4 worm cellular contexts compared by ENCODE assay signal in the genomic region with DNA sequence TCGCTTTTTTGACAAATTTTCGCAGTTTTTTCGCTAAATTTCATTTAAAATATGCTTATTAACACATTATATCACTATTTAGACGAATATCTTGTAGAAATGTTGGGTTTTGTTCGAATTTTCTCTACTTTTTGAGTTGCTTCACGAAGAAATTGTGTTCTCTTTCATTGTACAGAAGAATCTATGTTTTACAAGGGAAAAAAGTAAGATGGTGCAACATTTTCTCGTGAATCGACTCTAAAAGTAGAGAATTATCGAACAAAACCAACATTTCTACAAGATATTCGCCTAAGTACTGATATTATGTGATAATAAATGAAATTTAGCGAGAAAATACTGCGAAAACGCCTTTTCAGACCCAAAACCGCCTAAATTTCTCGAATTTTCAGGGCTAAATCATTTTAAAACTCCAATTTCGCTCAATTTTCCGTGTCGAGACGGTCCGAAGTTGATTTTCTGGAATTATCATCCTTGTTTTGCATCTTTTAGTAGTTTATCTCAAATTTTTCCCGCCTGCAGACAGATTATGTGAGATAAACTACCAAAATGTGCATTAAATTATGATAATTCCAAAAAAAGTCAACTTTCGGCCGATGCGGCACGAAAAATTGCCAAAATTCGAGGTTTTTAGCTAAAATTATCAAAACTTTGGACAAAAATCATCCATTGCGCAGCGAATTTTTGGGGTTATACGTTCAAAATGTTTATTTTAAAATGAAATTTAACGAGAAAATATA.
TF ChIP-seq lines count a peak whose summit lies in the region.

No protein-coding gene starts in this region.

TF ChIP-seq in whole organism, L2 larva, 48 proteins besides CTCF, POLR2A, EP300 and RAD21:
- TF ChIP-seq blmp-1 (tag; optimal IDR thresholded peaks at IDR 0.05; lab: Kevin White, UChicago; ENCODE audit: insufficient read depth) (peak; percentile 20), elt-3 (tag; optimal IDR thresholded peaks at IDR 0.05; lab: Kevin White, UChicago) (no peak), nhr-25 (tag; optimal IDR thresholded peaks at IDR 0.05; lab: Kevin White, UChicago) (peak; percentile 89)
TF ChIP-seq in whole organism, L2 larva: peak in this region for 2.

TF ChIP-seq in whole organism, L3 larva, 47 proteins besides CTCF, POLR2A, EP300 and RAD21:
- peak; percentile 79 for TF ChIP-seq elt-1 (tag; optimal IDR thresholded peaks at IDR 0.05; lab: Kevin White, UChicago)
- TF ChIP-seq nhr-23 (tag; optimal IDR thresholded peaks at IDR 0.05; lab: Kevin White, UChicago) = no peak

TF ChIP-seq in whole organism, L4 larva, 104 proteins besides CTCF, POLR2A, EP300 and RAD21:
- TF ChIP-seq spr-1 (tag; optimal IDR thresholded peaks at IDR 0.05; lab: Kevin White, UChicago) (no peak), nhr-11 (tag; optimal IDR thresholded peaks at IDR 0.05; lab: Kevin White, UChicago) (no peak), snpc-1.2 (GFP tag; IDR thresholded peaks at IDR 0.05; lab: Robert Waterston, UW) (no peak), mep-1 (tag; optimal IDR thresholded peaks at IDR 0.05; lab: Kevin White, UChicago) (peak; percentile 32), unc-62 (GFP tag; optimal IDR thresholded peaks at IDR 0.05 in 1 of 2; lab: Kevin White, UChicago) (no peak), unc-62 (tag; optimal IDR thresholded peaks at IDR 0.05; lab: Kevin White, UChicago) (no peak), daf-8 (GFP tag; IDR thresholded peaks at IDR 0.05; lab: Robert Waterston, UW) (no peak), hmg-1.1 (GFP tag; IDR thresholded peaks at IDR 0.05; lab: Robert Waterston, UW) (no peak), aha-1 (tag; lab: Kevin White, UChicago) (peak; percentile 72), sdz-12 (GFP tag; optimal IDR thresholded peaks at IDR 0.05; lab: Kevin White, UChicago) (no peak)

TF ChIP-seq in whole organism, young adult, 124 proteins besides CTCF, POLR2A, EP300 and RAD21:
- TF ChIP-seq F52B5.7 (tag; optimal IDR thresholded peaks at IDR 0.05; lab: Kevin White, UChicago) = no peak
- no peak for TF ChIP-seq ama-1 (optimal IDR thresholded peaks at IDR 0.05; lab: Kevin White, UChicago)
- peak in 1 of 2 experiments; percentile 42 for TF ChIP-seq ama-1 (GFP tag; optimal IDR thresholded peaks at IDR 0.05; lab: Kevin White, UChicago)
- TF ChIP-seq efl-1 (GFP tag; optimal IDR thresholded peaks at IDR 0.05; lab: Kevin White, UChicago) = peak; percentile 13
- TF ChIP-seq zim-3 (tag; optimal IDR thresholded peaks at IDR 0.05; lab: Kevin White, UChicago) = no peak
